Worm (Caenorhabditis elegans) whole organism, L4 larva: ENCODE data around the gene sgt-1.

ENCODE experiments used
- daf-16 ChIP-seq, 3 experiments: sonication (generic microtip); optimal IDR thresholded peaks; 2 replicates each; lab custom pipeline; 2016 to 2017; ENCODE audit warnings: missing genetic modification characterization in 3 of 3, missing genetic modification reagents in 3 of 3, mild to moderate bottlenecking in 2 of 3, missing compliant biosample characterization in 2 of 3, missing biosample characterization in 1 of 3, moderate library complexity in 1 of 3
- dpl-1 ChIP-seq: fragments of 150-350 bp; optimal IDR thresholded peaks from 2 replicates; lab custom pipeline; 2014; ENCODE audit warnings: missing biosample characterization, missing genetic modification reagents, missing genetic modification characterization
- dve-1 ChIP-seq: sonication (generic microtip); optimal IDR thresholded peaks from 2 replicates; lab custom pipeline; 2017; ENCODE audit warnings: antibody characterized with exemption, mild to moderate bottlenecking, missing genetic modification characterization, missing compliant biosample characterization; ENCODE audit not compliant: insufficient read depth
- jun-1 ChIP-seq: fragments of 150-350 bp; optimal IDR thresholded peaks from 2 replicates; lab custom pipeline; 2014; ENCODE audit warnings: missing biosample characterization, missing genetic modification reagents, missing genetic modification characterization
- lsy-2 ChIP-seq, 2 experiments: fragments of 150-350 bp in 1 of 2; sonication (generic microtip) in 1 of 2; optimal IDR thresholded peaks; 2 replicates each; lab custom pipeline; 2014 to 2017; ENCODE audit warnings: missing biosample characterization in 2 of 2, missing genetic modification characterization in 2 of 2
- nhr-10 ChIP-seq: fragments of 150-350 bp; optimal IDR thresholded peaks from 2 replicates; lab custom pipeline; 2014; ENCODE audit warnings: missing biosample characterization, missing genetic modification characterization
- nhr-11 ChIP-seq: fragments of 150-350 bp; optimal IDR thresholded peaks from 2 replicates; lab custom pipeline; 2014; ENCODE audit warnings: missing biosample characterization, missing genetic modification characterization
- pqm-1 ChIP-seq: sonication (generic microtip); optimal IDR thresholded peaks from 2 replicates; lab custom pipeline; 2017; ENCODE audit warnings: missing biosample characterization, missing genetic modification characterization
- saeg-2 ChIP-seq: fragments of 200-800 bp; sonication (Bioruptor generic); IDR thresholded peaks from 2 replicates; pipeline ENCODE4 v1.3.6; 2022; ENCODE audit warnings: missing genetic modification reagents, missing genetic modification characterization, missing compliant biosample characterization

DNA sequence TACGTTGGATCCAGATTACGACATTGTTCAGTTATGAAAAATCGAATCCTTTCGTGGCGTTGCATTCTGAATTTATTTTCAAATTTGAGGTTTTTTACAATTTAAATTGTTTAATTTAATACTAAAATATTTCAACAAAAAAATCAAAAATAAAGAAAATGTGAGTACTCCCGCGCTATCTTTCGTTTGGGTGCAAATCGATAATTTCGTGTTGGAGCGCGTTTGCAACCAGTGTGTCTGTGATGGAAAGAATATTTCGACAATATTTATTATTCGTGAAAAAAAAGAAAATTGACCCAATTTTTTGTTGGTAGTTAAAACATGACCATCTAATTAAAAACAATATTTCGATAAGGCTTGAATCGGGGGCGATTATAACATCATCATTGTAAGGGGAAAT, 1.6 kb downstream of the sgt-1 start, which contains the start of gene R05F9.9:
- TF ChIP-seq pqm-1 (tag; lab: Kevin White, UChicago), result no peak
- TF ChIP-seq dpl-1 (GFP tag; lab: Kevin White, UChicago), result peak; percentile 54
- TF ChIP-seq nhr-11 (tag; lab: Kevin White, UChicago), result no peak
- no peak for TF ChIP-seq daf-16 (GFP tag; optimal IDR thresholded peaks at IDR 0.05; lab: Kevin White, UChicago)
- peak; percentile 29 for TF ChIP-seq daf-16 (tag; optimal IDR thresholded peaks at IDR 0.05; lab: Kevin White, UChicago)
- no peak for TF ChIP-seq saeg-2 (GFP tag; lab: Robert Waterston, UW)
- TF ChIP-seq jun-1 (tag; lab: Kevin White, UChicago), result no peak
- TF ChIP-seq nhr-10 (tag; lab: Kevin White, UChicago), result no peak
- peak in 1 of 2 experiments; percentile 75 for TF ChIP-seq lsy-2 (tag; optimal IDR thresholded peaks at IDR 0.05; lab: Kevin White, UChicago)
- TF ChIP-seq dve-1, result peak; percentile 58
